Worm (Caenorhabditis elegans): ENCODE data around the gene Y116A8C.43.

ce11 chrIV:17100628-17101338, 12.1 kb downstream of the Y116A8C.43 start:
- TF ChIP-seq lin-54 (GFP tag; optimal IDR thresholded peaks at IDR 0.05) (no peak), nhr-80 (tag; optimal IDR thresholded peaks at IDR 0.05) (no peak), unc-62 (GFP tag; optimal IDR thresholded peaks at IDR 0.05) (no peak), hmg-20 (GFP tag; IDR thresholded peaks at IDR 0.05) (no peak), ceh-27 (GFP tag; optimal IDR thresholded peaks at IDR 0.05) (no peak), F10E7.11 (tag; optimal IDR thresholded peaks at IDR 0.05) (no peak), ztf-26 (tag; optimal IDR thresholded peaks at IDR 0.05) (no peak)

All from whole organism, young adult.